Fruit fly (Drosophila melanogaster): Measurements from ENCODE around the gene CG8329.

- no peak for TF ChIP-seq toe (GFP tag; optimal IDR thresholded peaks at IDR 0.05)
- no peak for TF ChIP-seq CG1620 (GFP tag; optimal IDR thresholded peaks at IDR 0.05)
- TF ChIP-seq bab1 (GFP tag; optimal IDR thresholded peaks at IDR 0.05): no peak
- no peak for TF ChIP-seq Clk (GFP tag; optimal IDR thresholded peaks at IDR 0.05)
These were observed 33.5 kb downstream of the CG8329 start for dm6 chr3L:9671372-9671771.

Measured in whole organism, adult.